Fruit fly (Drosophila melanogaster): ENCODE results near the gene fws.

The fws gene

DNA sequence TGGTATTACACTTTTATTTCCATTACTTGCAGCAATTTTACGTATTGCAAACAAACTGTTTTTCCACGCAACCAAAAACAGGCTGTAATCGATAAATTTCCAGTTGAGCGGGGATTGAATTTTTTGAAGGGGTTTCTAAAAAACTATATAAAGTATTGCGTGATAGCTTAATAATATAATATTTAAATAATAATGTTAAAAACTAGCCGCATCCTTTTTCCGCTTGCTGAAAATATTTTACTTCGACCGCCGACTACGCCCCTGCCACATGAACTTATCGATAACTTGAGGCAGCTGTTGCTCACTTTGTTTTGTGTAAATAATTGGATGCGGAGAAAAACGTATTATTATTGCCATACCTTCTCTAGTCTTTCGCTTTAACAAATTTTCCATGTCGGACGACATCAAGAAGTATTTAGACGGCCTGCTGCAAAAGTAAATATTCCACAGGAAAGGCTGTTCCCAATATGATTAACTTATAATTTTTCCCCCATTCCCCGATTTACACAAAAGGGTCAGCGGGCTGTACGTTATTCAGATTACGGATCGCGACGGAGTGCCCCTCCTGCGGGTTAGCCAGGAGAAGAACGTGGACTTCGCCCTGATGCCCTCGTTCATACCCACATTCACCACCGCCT lies at the start of gene fws, which contains the start of gene Lamtor3:
Gene fws (minus strand): TSS at position 87 of the 638 bp plus-strand sequence.
Gene Lamtor3 (plus strand): TSS at position 289 of the 638 bp plus-strand sequence.
- TF ChIP-seq CTCF (optimal IDR thresholded peaks at IDR 0.05) (no peak), CG8478 (optimal IDR thresholded peaks at IDR 0.05) (no peak)

dm6 chr2L:17529022-17529421 lies 48.2 kb upstream of the fws start, which contains the start of gene CG15144:
CG15144 (minus strand) TSS chr2L:17529122.
- no peak for TF ChIP-seq CG8478 (optimal IDR thresholded peaks at IDR 0.05)
- no peak for TF ChIP-seq CTCF (optimal IDR thresholded peaks at IDR 0.05)

dm6 chr2L:17524449-17524848 lies 43.6 kb upstream of the fws start, which contains the start of gene CG15143:
CG15143 (minus strand) TSS chr2L:17524549.
- TF ChIP-seq CG8478 (optimal IDR thresholded peaks at IDR 0.05) (no peak), CTCF (optimal IDR thresholded peaks at IDR 0.05) (no peak)

- no peak for TF ChIP-seq CTCF (optimal IDR thresholded peaks at IDR 0.05)
These were observed 33.4 kb upstream of the fws start for dm6 chr2L:17514090-17514715.

dm6 chr2L:17500946-17501451 lies 20.2 kb upstream of the fws start, which contains the start of the genes mEFTs and Dhc36C:
mEFTs (minus strand) TSS chr2L:17501106.
Dhc36C (plus strand) TSS chr2L:17501401.
- peak; percentile 37 to 57 for TF ChIP-seq CTCF (optimal IDR thresholded peaks at IDR 0.05)
- TF ChIP-seq CG8478 (optimal IDR thresholded peaks at IDR 0.05), result no peak

DNA sequence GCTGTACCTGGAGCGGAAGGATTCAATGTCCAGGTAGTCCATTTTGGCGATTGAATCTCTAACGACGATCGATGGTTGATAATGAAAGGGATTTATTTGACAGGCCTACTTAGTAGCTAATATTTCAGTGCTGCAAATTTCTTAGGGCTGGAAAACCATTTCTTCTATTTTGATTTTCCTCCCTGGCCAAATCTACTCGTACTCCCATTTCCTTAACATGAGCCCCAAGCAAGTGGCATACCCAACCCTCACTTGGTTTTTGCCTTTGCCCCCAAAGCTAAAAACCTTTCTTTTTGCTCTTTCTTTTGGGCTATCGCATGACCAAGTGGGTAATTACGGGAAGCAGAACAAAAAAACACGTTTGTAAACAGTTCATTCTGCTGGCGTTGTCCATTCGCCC lies 17.9 kb upstream of the fws start, which contains the start of gene CG15142:
Gene CG15142 (minus strand): TSS at position 101 of the 400 bp plus-strand sequence.
- TF ChIP-seq CTCF (optimal IDR thresholded peaks at IDR 0.05) (no peak), CG8478 (optimal IDR thresholded peaks at IDR 0.05) (no peak)

dm6 chr2L:17497108-17497507 lies 16.3 kb upstream of the fws start, which contains the start of gene qua:
qua (minus strand) TSS chr2L:17497208.
- TF ChIP-seq CTCF (optimal IDR thresholded peaks at IDR 0.05) (no peak), CG8478 (optimal IDR thresholded peaks at IDR 0.05) (no peak)

- no peak for TF ChIP-seq CG8478 (optimal IDR thresholded peaks at IDR 0.05)
- no peak for TF ChIP-seq CTCF (optimal IDR thresholded peaks at IDR 0.05)
These were observed 14.9 kb upstream of the fws start for dm6 chr2L:17495759-17496158.

dm6 chr2L:17492680-17493079 lies 11.9 kb upstream of the fws start:
- TF ChIP-seq CTCF (optimal IDR thresholded peaks at IDR 0.05) (no peak), CG8478 (optimal IDR thresholded peaks at IDR 0.05) (no peak)

dm6 chr2L:17486264-17486663 lies 5.4 kb upstream of the fws start, which contains the start of gene CG43220:
CG43220 (plus strand) TSS chr2L:17486564.
- TF ChIP-seq CG8478 (optimal IDR thresholded peaks at IDR 0.05) (no peak), CTCF (optimal IDR thresholded peaks at IDR 0.05) (no peak)

- TF ChIP-seq CG8478 (optimal IDR thresholded peaks at IDR 0.05) (no peak), CTCF (optimal IDR thresholded peaks at IDR 0.05) (no peak)
These were observed 4.6 kb upstream of the fws start, which contains the start of the genes CG43221 and CG43645 for dm6 chr2L:17485457-17485856. CG43221 (plus strand) TSS chr2L:17485757. CG43645 (plus strand) TSS chr2L:17485757.

dm6 chr2L:17484174-17484573 lies 3.3 kb upstream of the fws start, which contains the start of the genes GCS2beta and CG5131:
GCS2beta (minus strand) TSS chr2L:17484307.
CG5131 (plus strand) TSS chr2L:17484501.
- TF ChIP-seq CG8478 (optimal IDR thresholded peaks at IDR 0.05), result no peak
- peak in 1 of 2 experiments; percentile 18 for TF ChIP-seq CTCF (optimal IDR thresholded peaks at IDR 0.05)

dm6 chr2L:17477710-17478109 lies 3.1 kb downstream of the fws start, which contains the start of gene cass:
cass (minus strand) TSS chr2L:17477888.
- TF ChIP-seq CG8478 (optimal IDR thresholded peaks at IDR 0.05) (no peak), CTCF (optimal IDR thresholded peaks at IDR 0.05) (peak in 1 of 2 experiments; percentile 28)

DNA sequence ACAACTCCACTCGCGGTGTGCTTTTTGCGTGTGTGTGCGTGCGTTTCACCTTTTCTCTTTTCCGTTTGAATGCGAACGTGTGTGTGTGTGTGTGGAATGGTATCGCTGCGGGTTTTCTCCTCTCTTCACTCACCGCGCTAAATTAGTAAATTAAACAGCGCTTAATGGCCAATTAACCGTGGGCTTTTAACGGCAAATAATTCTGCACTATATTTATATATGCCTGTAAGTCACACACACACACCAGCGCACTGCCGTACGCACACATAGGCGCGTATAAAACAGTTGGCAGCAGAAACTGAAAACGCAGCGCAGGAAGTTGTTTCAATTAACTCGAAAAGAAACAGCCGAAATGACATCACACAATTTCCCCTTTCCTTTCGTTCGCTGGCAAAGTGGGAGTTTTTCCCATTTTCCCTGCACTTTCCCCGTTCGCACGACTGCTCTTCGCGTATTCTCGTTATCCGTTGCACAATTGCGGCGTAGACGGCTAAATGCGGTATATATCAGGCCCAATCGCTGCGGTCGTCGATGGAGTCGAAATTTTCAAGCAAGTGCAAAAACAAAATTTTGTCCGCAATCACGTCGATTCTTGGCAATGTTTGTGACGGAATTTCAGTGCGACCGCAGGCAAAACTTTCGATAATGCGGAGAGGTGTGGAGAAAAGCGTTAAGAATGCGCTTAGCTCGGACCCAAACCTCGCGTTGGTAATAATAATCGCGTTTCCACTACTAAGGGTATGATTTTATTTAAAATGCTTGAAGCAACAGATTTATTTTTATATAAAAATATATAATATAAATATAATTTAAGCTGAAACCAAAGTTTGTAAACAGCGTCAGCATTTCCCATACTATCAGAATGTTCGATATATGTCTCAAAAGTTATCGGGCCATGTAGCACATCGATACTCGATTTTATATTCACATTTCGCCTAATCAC lies 8.0 kb downstream of the fws start, which contains the start of gene BicD:
Gene BicD (minus strand): TSS at position 634 of the 943 bp plus-strand sequence.
- TF ChIP-seq CG8478 (optimal IDR thresholded peaks at IDR 0.05) (no peak), CTCF (optimal IDR thresholded peaks at IDR 0.05) (no peak)
